Worm (Caenorhabditis elegans) whole organism, L4 larva: ENCODE measurements around the gene klp-20.

Source experiments
- nhr-11 ChIP-seq: fragments of 150-350 bp; optimal IDR thresholded peaks from 2 replicates; lab custom pipeline; 2014; ENCODE audit warnings: missing biosample characterization, missing genetic modification characterization
- nhr-77 ChIP-seq: fragments of 150-350 bp; optimal IDR thresholded peaks from 2 replicates; lab custom pipeline; 2014; ENCODE audit warnings: missing biosample characterization, missing genetic modification characterization
- zag-1 ChIP-seq: fragments of 150-350 bp; optimal IDR thresholded peaks from 2 replicates; lab custom pipeline; 2014; ENCODE audit warnings: missing biosample characterization, missing genetic modification characterization

DNA sequence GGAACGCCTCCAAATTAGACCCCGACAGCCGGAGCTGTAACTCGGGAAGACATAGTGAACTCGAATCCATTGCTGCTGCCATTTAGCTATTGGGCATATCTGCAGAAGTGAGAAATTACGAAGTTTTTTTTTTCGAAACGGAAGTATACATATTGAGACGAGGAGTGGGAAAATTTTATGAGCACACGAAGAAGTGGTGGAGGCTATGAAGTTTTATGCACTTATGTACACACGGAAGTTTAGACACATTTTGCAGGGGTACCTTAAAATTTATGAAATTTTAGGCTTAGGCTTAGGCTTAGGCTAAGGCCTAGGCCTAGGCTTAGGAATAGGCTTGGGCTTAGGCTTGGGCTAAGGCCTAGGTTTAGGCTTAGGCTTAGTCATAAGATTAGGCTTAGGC is 2.8 kb upstream of the klp-20 start, which contains the start of gene W10C4.1:
- TF ChIP-seq nhr-77 (tag; lab: Kevin White, UChicago) (no peak), nhr-11 (tag; lab: Kevin White, UChicago) (no peak), zag-1 (tag; lab: Kevin White, UChicago) (no peak)
